Worm (Caenorhabditis elegans): ENCODE results near the gene C35D6.13.

DNA sequence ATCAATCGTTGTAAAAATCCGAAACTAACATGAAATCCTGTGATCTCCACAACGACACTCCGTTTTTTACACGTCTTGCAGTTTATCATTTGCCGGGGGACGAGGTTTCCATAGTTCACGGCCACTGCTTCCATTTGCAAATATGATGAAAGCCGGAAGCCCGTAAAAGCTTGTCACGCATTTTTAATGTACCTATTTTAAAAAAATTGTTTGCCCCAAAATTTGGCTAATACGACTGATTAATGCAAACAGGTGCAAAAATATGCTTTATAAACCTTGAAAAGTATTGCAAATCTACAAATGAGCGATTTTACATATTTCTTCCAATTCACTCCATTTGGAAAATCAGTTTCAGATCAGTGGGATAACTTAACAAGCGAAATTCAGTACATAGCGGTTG, 16.0 kb upstream of the C35D6.13 start, which contains the start of gene srz-61:
- TF ChIP-seq ceh-31 (tag; optimal IDR thresholded peaks at IDR 0.05) (no peak), pqm-1 (tag; optimal IDR thresholded peaks at IDR 0.05) (no peak), ceh-24 (tag; optimal IDR thresholded peaks at IDR 0.05) (no peak)
